Fruit fly (Drosophila melanogaster) whole organism: ENCODE measurements around the gene Gyc89Db.

Experiments
- CG8478 ChIP-seq: fragments of >200 bp; optimal IDR thresholded peaks from 2 replicates; lab custom pipeline; 2018; ENCODE audit warnings: inconsistent platforms
- Dll ChIP-seq: fragments of >200 bp; optimal IDR thresholded peaks from 2 replicates; lab custom pipeline; 2017
- EcR ChIP-seq, 2 experiments: fragments of >200 bp; optimal IDR thresholded peaks; 2 replicates each; lab custom pipeline; 2017; ENCODE audit warnings: missing biosample characterization in 2 of 2, missing genetic modification characterization in 2 of 2, missing genetic modification reagents in 2 of 2
- pan ChIP-seq: fragments of >200 bp; optimal IDR thresholded peaks from 2 replicates; lab custom pipeline; 2017
- psq ChIP-seq: fragments of >200 bp; optimal IDR thresholded peaks from 2 replicates; lab custom pipeline; 2017
- usp ChIP-seq: fragments of >200 bp; optimal IDR thresholded peaks from 2 replicates; lab custom pipeline; 2017; ENCODE audit warnings: missing biosample characterization, missing genetic modification characterization, mixed read lengths

Gyc89Db gene

DNA sequence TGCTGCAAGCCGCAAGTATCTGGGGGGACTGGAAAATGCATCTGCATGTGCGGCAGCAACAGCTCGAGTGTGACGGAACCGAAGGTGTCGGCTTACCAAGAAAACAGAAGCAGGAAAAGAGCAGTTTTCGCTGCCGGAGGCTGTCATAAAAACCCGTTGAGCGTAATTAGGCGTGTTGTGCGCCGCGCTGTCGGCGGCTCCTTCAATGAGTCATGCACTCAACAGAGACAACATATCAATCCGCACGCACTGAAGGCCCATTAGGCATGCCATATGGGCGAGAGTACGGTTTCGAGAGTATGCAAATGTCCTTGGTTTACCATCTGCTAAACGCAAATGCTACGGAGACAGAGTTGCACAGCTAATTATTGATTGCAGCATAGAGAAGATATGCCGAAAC is 51.5 kb downstream of the Gyc89Db start:
- TF ChIP-seq EcR (GFP tag; optimal IDR thresholded peaks at IDR 0.05; lab: Kevin White, UChicago) (no peak), CG8478 (lab: Kevin White, UChicago) (no peak), pan (no peak), usp (GFP tag; lab: Kevin White, UChicago) (no peak), psq (lab: Kevin White, UChicago) (no peak), Dll (lab: Kevin White, UChicago) (no peak)

DNA sequence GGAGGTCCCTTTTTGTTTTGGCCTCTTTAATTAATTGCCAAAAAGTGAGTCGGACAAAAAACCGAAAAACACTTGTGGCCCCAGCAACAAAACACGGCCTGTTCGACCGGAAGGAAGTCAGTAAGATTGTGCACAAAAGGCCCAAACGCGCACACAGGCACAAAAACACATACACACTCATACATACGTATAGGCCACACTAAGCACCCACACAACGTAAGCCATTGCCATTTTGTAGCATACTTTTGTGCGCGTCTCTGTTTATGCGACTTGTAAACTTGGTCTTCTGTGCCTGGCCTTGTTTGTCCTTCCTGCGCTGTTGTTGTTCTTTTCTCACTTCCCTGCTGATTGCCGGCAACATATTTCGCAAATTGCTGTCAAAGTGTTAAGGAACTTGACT is 53.5 kb downstream of the Gyc89Db start:
- no peak for TF ChIP-seq psq (lab: Kevin White, UChicago)
- no peak for TF ChIP-seq EcR (GFP tag; optimal IDR thresholded peaks at IDR 0.05; lab: Kevin White, UChicago)
- TF ChIP-seq usp (GFP tag; lab: Kevin White, UChicago), result no peak
- TF ChIP-seq CG8478 (lab: Kevin White, UChicago), result no peak
- TF ChIP-seq Dll (lab: Kevin White, UChicago), result no peak
- TF ChIP-seq pan, result no peak
